Fruit fly (Drosophila melanogaster) S2 (cell line): ENCODE measurements around the gene CheA87a.

Source experiments
- CG8478 ChIP-seq: fragments of >200 bp; optimal IDR thresholded peaks from 2 replicates; lab custom pipeline; 2018
- CTCF ChIP-seq, 2 experiments: fragments of >200 bp; optimal IDR thresholded peaks; 2 replicates each; lab custom pipeline; 2018

dm6 chr3R:13338030-13338429 is 31.4 kb upstream of the CheA87a start, which contains the start of gene PK2-R1:
- TF ChIP-seq CG8478 (no peak), CTCF (optimal IDR thresholded peaks at IDR 0.05; lab: Kevin White, UChicago) (no peak)
